Worm (Caenorhabditis elegans) whole organism, late embryonic: ENCODE data around the gene str-139.

Experiments
- Y22D7AL.16 ChIP-seq: sonication (generic microtip); optimal IDR thresholded peaks from 2 replicates; lab custom pipeline; 2016; ENCODE audit warnings: missing genetic modification characterization, missing compliant biosample characterization
- ahr-1 ChIP-seq: sonication (generic microtip); optimal IDR thresholded peaks from 2 replicates; lab custom pipeline; 2016; ENCODE audit warnings: missing genetic modification characterization, missing compliant biosample characterization
- ama-1 ChIP-seq: fragments of 150-350 bp; optimal IDR thresholded peaks from 2 replicates; lab custom pipeline; 2014
- ceh-18 ChIP-seq: sonication (generic microtip); optimal IDR thresholded peaks from 2 replicates; lab custom pipeline; 2016; ENCODE audit warnings: missing genetic modification characterization, missing compliant biosample characterization
- ceh-19 ChIP-seq: fragments of 200-800 bp; sonication (Bioruptor generic); optimal IDR thresholded peaks from 2 replicates; lab custom pipeline; 2018; ENCODE audit warnings: mild to moderate bottlenecking, missing genetic modification characterization, missing compliant biosample characterization
- ceh-2 ChIP-seq: sonication (generic microtip); optimal IDR thresholded peaks from 2 replicates; lab custom pipeline; 2016; ENCODE audit warnings: missing genotype, missing genetic modification characterization, missing compliant biosample characterization
- ceh-24 ChIP-seq: sonication (generic microtip); optimal IDR thresholded peaks from 2 replicates; lab custom pipeline; 2016; ENCODE audit warnings: mild to moderate bottlenecking, missing genetic modification characterization, missing compliant biosample characterization
- ceh-31 ChIP-seq: sonication (generic microtip); optimal IDR thresholded peaks from 2 replicates; lab custom pipeline; 2016; ENCODE audit warnings: missing genetic modification characterization, missing compliant biosample characterization
- ceh-34 ChIP-seq: sonication (generic microtip); optimal IDR thresholded peaks from 2 replicates; lab custom pipeline; 2016; ENCODE audit warnings: mild to moderate bottlenecking, missing genetic modification characterization, missing compliant biosample characterization
- ceh-45 ChIP-seq: fragments of 200-800 bp; sonication (Bioruptor generic); IDR thresholded peaks from 2 replicates; pipeline ENCODE4 v1.3.6; 2022; ENCODE audit warnings: missing genetic modification reagents, missing genetic modification characterization, missing compliant biosample characterization
- ceh-48 ChIP-seq: sonication (generic microtip); optimal IDR thresholded peaks from 2 replicates; lab custom pipeline; 2016; ENCODE audit warnings: missing genetic modification characterization, inconsistent platforms, missing compliant biosample characterization
- dmd-4 ChIP-seq: sonication (generic microtip); optimal IDR thresholded peaks from 2 replicates; lab custom pipeline; 2016; ENCODE audit warnings: borderline replicate concordance, missing genetic modification characterization, missing compliant biosample characterization
- dve-1 ChIP-seq: sonication (generic microtip); optimal IDR thresholded peaks from 2 replicates; lab custom pipeline; 2017; ENCODE audit warnings: antibody characterized with exemption, mild to moderate bottlenecking, missing genetic modification characterization, missing compliant biosample characterization
- fkh-10 ChIP-seq: fragments of 150-350 bp; optimal IDR thresholded peaks from 2 replicates; lab custom pipeline; 2014; ENCODE audit warnings: missing biosample characterization, missing genetic modification reagents, missing genetic modification characterization
- fkh-6 ChIP-seq: sonication (generic microtip); optimal IDR thresholded peaks from 2 replicates; lab custom pipeline; 2016; ENCODE audit warnings: missing genetic modification characterization, missing compliant biosample characterization
- gmeb-2 ChIP-seq: sonication (generic microtip); optimal IDR thresholded peaks from 2 replicates; lab custom pipeline; 2016; ENCODE audit warnings: missing genetic modification characterization, inconsistent platforms, missing compliant biosample characterization
- hlh-13 ChIP-seq: fragments of 200-800 bp; sonication (Bioruptor generic); optimal IDR thresholded peaks from 2 replicates; lab custom pipeline; 2018; ENCODE audit warnings: mild to moderate bottlenecking, missing genetic modification characterization, missing compliant biosample characterization
- hlh-15 ChIP-seq: sonication (generic microtip); optimal IDR thresholded peaks from 2 replicates; lab custom pipeline; 2016; ENCODE audit warnings: missing genetic modification characterization, missing compliant biosample characterization
- hlh-6 ChIP-seq: sonication (generic microtip); optimal IDR thresholded peaks from 2 replicates; lab custom pipeline; 2016; ENCODE audit warnings: missing genotype, missing genetic modification characterization, missing compliant biosample characterization
- hlh-8 ChIP-seq: sonication (generic microtip); optimal IDR thresholded peaks from 2 replicates; lab custom pipeline; 2016; ENCODE audit warnings: missing genotype, missing genetic modification characterization, missing compliant biosample characterization
- lim-6 ChIP-seq: sonication (generic microtip); optimal IDR thresholded peaks from 2 replicates; lab custom pipeline; 2016; ENCODE audit warnings: missing genetic modification characterization, missing compliant biosample characterization
- madf-2 ChIP-seq: sonication (generic microtip); optimal IDR thresholded peaks from 2 replicates; lab custom pipeline; 2017; ENCODE audit warnings: missing genetic modification characterization, missing compliant biosample characterization
- nfya-1 ChIP-seq: sonication (generic microtip); optimal IDR thresholded peaks from 2 replicates; lab custom pipeline; 2017; ENCODE audit warnings: missing genetic modification characterization, mild to moderate bottlenecking, missing compliant biosample characterization, antibody characterized with exemption, moderate library complexity
- nhr-232 ChIP-seq: sonication (generic microtip); optimal IDR thresholded peaks from 2 replicates; lab custom pipeline; 2016; ENCODE audit warnings: missing genetic modification characterization, missing compliant biosample characterization
- odd-2 ChIP-seq: sonication (generic microtip); optimal IDR thresholded peaks from 2 replicates; lab custom pipeline; 2017; ENCODE audit warnings: antibody characterized with exemption, mild to moderate bottlenecking, missing genetic modification characterization, missing compliant biosample characterization
- pag-3 ChIP-seq: sonication (generic microtip); optimal IDR thresholded peaks from 2 replicates; lab custom pipeline; 2016; ENCODE audit warnings: missing compliant biosample characterization, missing genetic modification characterization, borderline replicate concordance
- pax-1 ChIP-seq: fragments of 150-350 bp; optimal IDR thresholded peaks from 2 replicates; lab custom pipeline; 2014; ENCODE audit warnings: missing biosample characterization, missing genetic modification characterization
- pha-2 ChIP-seq: sonication (generic microtip); optimal IDR thresholded peaks from 2 replicates; lab custom pipeline; 2017; ENCODE audit warnings: mild to moderate bottlenecking, missing genetic modification characterization, missing compliant biosample characterization
- pha-4 ChIP-seq: fragments of 150-350 bp; optimal IDR thresholded peaks from 2 replicates; lab custom pipeline; 2018; ENCODE audit warnings: missing biosample characterization, missing genetic modification reagents, missing genetic modification characterization
- pqm-1 ChIP-seq: sonication (generic microtip); optimal IDR thresholded peaks from 2 replicates; lab custom pipeline; 2016; ENCODE audit warnings: missing genetic modification characterization, missing compliant biosample characterization
- pros-1 ChIP-seq: fragments of 150-350 bp; optimal IDR thresholded peaks from 2 replicates; lab custom pipeline; 2014; ENCODE audit warnings: missing biosample characterization, missing genetic modification reagents, missing genetic modification characterization
- ref-2 ChIP-seq: sonication (generic microtip); optimal IDR thresholded peaks from 2 replicates; lab custom pipeline; 2016; ENCODE audit warnings: missing genetic modification characterization, missing compliant biosample characterization
- rnt-1 ChIP-seq: sonication (generic microtip); optimal IDR thresholded peaks from 2 replicates; lab custom pipeline; 2016; ENCODE audit warnings: missing genetic modification characterization, missing compliant biosample characterization
- sox-4 ChIP-seq: sonication (generic microtip); optimal IDR thresholded peaks from 2 replicates; lab custom pipeline; 2017; ENCODE audit warnings: mild to moderate bottlenecking, missing genetic modification characterization, inconsistent platforms, missing compliant biosample characterization
- syd-9 ChIP-seq: sonication (generic microtip); optimal IDR thresholded peaks from 2 replicates; lab custom pipeline; 2016; ENCODE audit warnings: mild to moderate bottlenecking, missing genetic modification characterization, moderate library complexity, missing compliant biosample characterization
- unc-3 ChIP-seq, 2 experiments: fragments of 200-800 bp in 1 of 2; sonication (Bioruptor generic) in 1 of 2; sonication (generic microtip) in 1 of 2; conservative IDR thresholded peaks in 1 of 2; optimal IDR thresholded peaks in 1 of 2; 2 replicates each; pipeline versions ENCODE4 v1.3.6 to Lab custom; 2016 to 2022; ENCODE audit warnings: missing compliant biosample characterization in 2 of 2, missing genetic modification characterization in 2 of 2, missing genetic modification reagents in 1 of 2
- zip-5 ChIP-seq: sonication (generic microtip); optimal IDR thresholded peaks from 2 replicates; lab custom pipeline; 2016; ENCODE audit warnings: missing genetic modification characterization, missing compliant biosample characterization

str-139 gene

DNA sequence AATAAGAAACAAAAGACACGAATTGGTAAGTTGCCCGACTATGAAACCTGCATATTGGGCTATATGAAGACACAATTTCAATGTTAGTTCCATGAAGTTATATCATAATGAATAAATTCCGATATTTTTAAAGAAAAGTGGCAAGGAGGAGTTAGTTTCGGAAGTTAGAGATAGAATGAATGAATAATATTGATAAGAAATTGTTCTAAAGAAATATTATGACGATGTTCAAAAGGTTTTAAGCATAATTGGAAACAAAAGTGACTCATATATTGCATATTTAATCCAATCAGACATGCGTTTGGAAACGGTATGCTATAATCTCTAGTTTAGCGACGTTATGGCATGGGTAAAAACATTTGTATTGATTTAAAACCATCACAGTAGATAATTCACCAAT is 7.7 kb upstream of the str-139 start, which contains the start of gene str-143:
Gene str-143, minus strand, starts transcription at position 101 of the 400 bp plus-strand sequence.
- no peak for TF ChIP-seq madf-2 (tag; lab: Kevin White, UChicago)
- TF ChIP-seq ceh-18 (tag; lab: Kevin White, UChicago) = no peak
- TF ChIP-seq ama-1 (lab: Kevin White, UChicago) = no peak
- no peak for TF ChIP-seq Y22D7AL.16 (tag; lab: Kevin White, UChicago)
- no peak for TF ChIP-seq gmeb-2 (tag; lab: Kevin White, UChicago)
- TF ChIP-seq ahr-1 (tag; lab: Kevin White, UChicago) = no peak
- TF ChIP-seq nfya-1 (tag; lab: Kevin White, UChicago) = no peak
- no peak for TF ChIP-seq ref-2 (tag; lab: Kevin White, UChicago)
- no peak for TF ChIP-seq sox-4 (tag; lab: Kevin White, UChicago)
- TF ChIP-seq syd-9 (tag; lab: Kevin White, UChicago) = no peak

DNA sequence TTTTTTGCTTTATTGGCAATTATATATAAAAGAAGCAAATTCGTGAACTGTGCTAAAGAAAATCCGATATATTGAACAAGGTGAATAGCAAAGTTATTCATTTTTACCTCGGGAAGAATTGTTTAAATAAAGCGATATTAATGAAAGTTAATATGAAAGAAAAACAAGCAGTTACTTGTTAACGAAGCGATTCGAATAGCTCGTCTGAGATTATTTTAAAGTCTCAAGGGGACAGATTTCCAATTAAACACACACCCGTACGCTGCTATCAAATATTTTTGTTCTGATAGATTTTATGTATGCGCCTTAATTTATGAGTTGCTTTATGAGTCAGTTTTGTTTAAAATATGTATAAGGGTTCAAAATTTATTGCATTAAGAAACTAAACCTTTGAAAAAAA is 5.8 kb upstream of the str-139 start, which contains the start of gene str-140:
Gene str-140, minus strand, starts transcription at position 101 of the 400 bp plus-strand sequence.
- TF ChIP-seq dmd-4 (tag; lab: Kevin White, UChicago) = no peak
- no peak for TF ChIP-seq ceh-24 (tag; lab: Kevin White, UChicago)
- no peak for TF ChIP-seq hlh-6 (tag; lab: Kevin White, UChicago)
- no peak for TF ChIP-seq odd-2 (tag; lab: Kevin White, UChicago)
- TF ChIP-seq unc-3 (GFP tag; conservative IDR thresholded peaks at IDR 0.05; lab: Robert Waterston, UW) = no peak
- TF ChIP-seq unc-3 (tag; optimal IDR thresholded peaks at IDR 0.05; lab: Kevin White, UChicago) = no peak
- TF ChIP-seq pha-2 = no peak
- no peak for TF ChIP-seq Y22D7AL.16 (tag; lab: Kevin White, UChicago)
- TF ChIP-seq pqm-1 (tag; lab: Kevin White, UChicago) = no peak
- TF ChIP-seq hlh-8 (tag; lab: Kevin White, UChicago) = no peak
- TF ChIP-seq dve-1 = no peak

DNA sequence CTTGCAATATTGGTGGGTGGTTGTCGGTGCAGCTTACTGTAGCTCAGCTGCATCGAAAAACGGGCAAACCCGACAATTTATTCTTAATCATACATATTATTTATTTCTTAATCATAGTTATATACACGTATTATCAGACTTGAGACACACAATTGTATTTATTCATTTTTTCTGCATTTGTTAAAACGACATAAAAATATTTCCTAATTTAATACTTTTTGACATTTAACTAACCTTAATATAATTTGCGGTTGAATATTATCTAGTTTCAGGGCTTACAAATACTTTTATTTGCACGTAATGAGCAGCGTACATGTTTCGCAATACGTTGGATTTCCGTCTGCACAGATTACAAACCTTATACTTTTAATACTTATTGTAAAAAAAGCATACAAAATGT is 3.6 kb downstream of the str-139 start, which contains the start of gene str-138:
Gene str-138, plus strand, starts transcription at position 301 of the 400 bp plus-strand sequence.
- TF ChIP-seq pag-3 (tag; lab: Kevin White, UChicago) (no peak), ceh-2 (no peak), pha-4 (no peak), ceh-45 (GFP tag; lab: Robert Waterston, UW) (no peak), ceh-18 (tag; lab: Kevin White, UChicago) (no peak), nfya-1 (tag; lab: Kevin White, UChicago) (no peak), hlh-13 (GFP tag; lab: Kevin White, UChicago) (no peak), ceh-31 (tag; lab: Kevin White, UChicago) (no peak)

DNA sequence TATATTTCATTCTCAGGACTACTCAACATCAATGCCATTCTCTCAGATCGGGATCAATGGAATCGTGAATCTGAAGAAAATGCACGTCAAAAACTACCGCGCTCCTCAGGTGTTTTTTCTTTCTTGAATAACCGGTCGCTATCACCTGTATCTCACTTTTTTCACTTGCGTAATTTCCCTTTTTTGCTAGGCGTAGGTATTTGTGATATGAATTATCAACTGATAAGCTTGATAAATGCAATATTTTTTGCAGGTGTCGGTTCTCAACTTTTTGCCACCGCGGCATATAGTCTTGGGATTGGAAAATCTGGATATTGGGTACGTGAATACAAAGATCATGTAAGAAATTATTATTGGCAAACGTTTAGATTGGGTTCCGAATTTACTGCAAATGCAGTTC is 6.8 kb downstream of the str-139 start:
- TF ChIP-seq syd-9 (tag; lab: Kevin White, UChicago) (no peak), pros-1 (tag; lab: Kevin White, UChicago) (no peak), hlh-15 (tag; lab: Kevin White, UChicago) (no peak)

DNA sequence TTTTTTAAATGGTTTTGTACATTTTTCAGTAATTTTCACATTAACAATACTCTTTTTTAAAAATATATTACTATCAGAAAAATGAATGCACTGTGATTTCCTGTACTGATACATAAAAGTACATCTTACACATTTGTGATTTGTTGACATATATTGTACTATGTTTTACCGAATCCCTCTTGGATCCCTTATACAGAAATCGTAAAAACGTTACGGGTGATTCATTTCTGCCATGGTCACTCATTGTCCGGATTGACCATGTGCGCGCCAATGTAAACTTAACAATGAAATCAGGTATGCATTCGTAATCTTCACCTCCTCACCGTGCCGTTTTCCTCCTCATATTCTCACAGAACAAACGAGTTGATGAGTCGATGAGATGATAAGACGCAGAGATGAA is 7.8 kb downstream of the str-139 start, which contains the start of gene ZC513.2:
Gene ZC513.2, plus strand, starts transcription at position 301 of the 400 bp plus-strand sequence.
- TF ChIP-seq pax-1 (tag; lab: Kevin White, UChicago) = no peak
- TF ChIP-seq ceh-19 (GFP tag; lab: Kevin White, UChicago) = no peak
- TF ChIP-seq dve-1 = no peak
- TF ChIP-seq dmd-4 (tag; lab: Kevin White, UChicago) = no peak
- no peak for TF ChIP-seq zip-5 (tag; lab: Kevin White, UChicago)
- TF ChIP-seq lim-6 = no peak
- TF ChIP-seq fkh-10 (GFP tag; lab: Kevin White, UChicago) = no peak
- TF ChIP-seq nhr-232 (tag; lab: Kevin White, UChicago) = no peak
- no peak for TF ChIP-seq syd-9 (tag; lab: Kevin White, UChicago)
- TF ChIP-seq fkh-6 = no peak
- no peak for TF ChIP-seq Y22D7AL.16 (tag; lab: Kevin White, UChicago)
- no peak for TF ChIP-seq ceh-48 (tag; lab: Kevin White, UChicago)
- TF ChIP-seq ceh-34 (tag; lab: Kevin White, UChicago) = no peak
- no peak for TF ChIP-seq rnt-1 (tag; lab: Kevin White, UChicago)
